Fruit fly (Drosophila melanogaster): Measurements from ENCODE around the gene CG5880.

The CG5880 gene

dm6 chr3R:27135692-27136641, 19.4 kb downstream of the CG5880 start (continued):
- peak; percentile 42 for TF ChIP-seq CG6683 (GFP tag; optimal IDR thresholded peaks at IDR 0.05)
- peak; percentile 50; the same call in 1 of the 2 replicates for TF ChIP-seq CG10959 (GFP tag; IDR thresholded peaks at IDR 0.05)
- peak; percentile 28 for TF ChIP-seq CG8388 (GFP tag; optimal IDR thresholded peaks at IDR 0.05)
- TF ChIP-seq fd96Cb (tag; optimal IDR thresholded peaks at IDR 0.05) = peak; percentile 52
- TF ChIP-seq CG14441 (GFP tag; IDR thresholded peaks at IDR 0.05) = peak; percentile 34; the same call in 1 of the 2 replicates
- no peak for TF ChIP-seq lov (optimal IDR thresholded peaks at IDR 0.05)
- TF ChIP-seq lov (GFP tag; IDR thresholded peaks at IDR 0.05) = peak; percentile 70; the same call in 1 of the 3 replicates
- no peak for TF ChIP-seq CG31388 (GFP tag; optimal IDR thresholded peaks at IDR 0.05)
- TF ChIP-seq gem (tag; optimal IDR thresholded peaks at IDR 0.05) = peak; percentile 74
- peak; percentile 65 for TF ChIP-seq CG18262 (tag; optimal IDR thresholded peaks at IDR 0.05)
- no peak for TF ChIP-seq ERR (GFP tag; optimal IDR thresholded peaks at IDR 0.05)
- peak; percentile 69 for TF ChIP-seq CG5953 (GFP tag; IDR thresholded peaks at IDR 0.05)
- TF ChIP-seq Gug (GFP tag; IDR thresholded peaks at IDR 0.05) = no peak
- TF ChIP-seq Myb (GFP tag; optimal IDR thresholded peaks at IDR 0.05) = peak; percentile 15
- TF ChIP-seq ase (GFP tag; IDR thresholded peaks at IDR 0.05) = no peak
- TF ChIP-seq CG18599 (GFP tag; optimal IDR thresholded peaks at IDR 0.05) = peak; percentile 59
- no peak for TF ChIP-seq Gsc (GFP tag; IDR thresholded peaks at IDR 0.05)
- TF ChIP-seq CG15601 (tag; optimal IDR thresholded peaks at IDR 0.05) = peak; percentile 77
- TF ChIP-seq CG15011 (GFP tag; optimal IDR thresholded peaks at IDR 0.05) = peak; percentile 71
- peak; percentile 48 for TF ChIP-seq CG12391 (tag; optimal IDR thresholded peaks at IDR 0.05)
- TF ChIP-seq BEAF-32 (GFP tag; optimal IDR thresholded peaks at IDR 0.05) = no peak
- peak; percentile 58 for TF ChIP-seq Atf-2 (GFP tag; optimal IDR thresholded peaks at IDR 0.05)
- TF ChIP-seq sima (GFP tag; optimal IDR thresholded peaks at IDR 0.05) = peak; percentile 4
- peak; percentile 13 for TF ChIP-seq lilli (GFP tag; optimal IDR thresholded peaks at IDR 0.05)
- no peak for TF ChIP-seq CG17912 (GFP tag; optimal IDR thresholded peaks at IDR 0.05)
- peak; percentile 54 for TF ChIP-seq CG3838 (GFP tag; optimal IDR thresholded peaks at IDR 0.05)
- peak; percentile 41 for TF ChIP-seq Fer3 (tag; optimal IDR thresholded peaks at IDR 0.05)
- TF ChIP-seq Hsf (GFP tag; optimal IDR thresholded peaks at IDR 0.05) = peak; percentile 60
- peak; percentile 71 for TF ChIP-seq sqz (GFP tag; optimal IDR thresholded peaks at IDR 0.05)
- peak; percentile 17; the same call in 1 of the 3 replicates for TF ChIP-seq dysf (GFP tag; IDR thresholded peaks at IDR 0.05)
- peak; percentile 47 for TF ChIP-seq pum (GFP tag; optimal IDR thresholded peaks at IDR 0.05)
- peak; percentile 51 for TF ChIP-seq Six4 (GFP tag; optimal IDR thresholded peaks at IDR 0.05)
- peak; percentile 35 for TF ChIP-seq slou (GFP tag; optimal IDR thresholded peaks at IDR 0.05)
- no peak; the same call in 2 of the 3 replicates for TF ChIP-seq ken (GFP tag; IDR thresholded peaks at IDR 0.05)
- 0 out of 3 replicates have a peak, but pooled peaks have one; percentile 24 for TF ChIP-seq CG11695 (GFP tag; IDR thresholded peaks at IDR 0.05)
- TF ChIP-seq wor (GFP tag; IDR thresholded peaks at IDR 0.05) = no peak
- no peak for TF ChIP-seq H15 (GFP tag; IDR thresholded peaks at IDR 0.05)
- TF ChIP-seq CG12236 (GFP tag; optimal IDR thresholded peaks at IDR 0.05) = peak; percentile 88
- peak in 1 of 2 experiments; percentile 9 for TF ChIP-seq crp (GFP tag; optimal IDR thresholded peaks at IDR 0.05)
- peak; percentile 38 for TF ChIP-seq stwl (tag; optimal IDR thresholded peaks at IDR 0.05)
- TF ChIP-seq bowl (GFP tag; IDR thresholded peaks at IDR 0.05) = no peak
- TF ChIP-seq jigr1 (GFP tag; IDR thresholded peaks at IDR 0.05) = no peak
- 0 out of 3 replicates have a peak, but pooled peaks have one; percentile 70 for TF ChIP-seq CG2199 (GFP tag; IDR thresholded peaks at IDR 0.05)
- TF ChIP-seq ssp (GFP tag; IDR thresholded peaks at IDR 0.05) = 0 out of 2 replicates have a peak, but pooled peaks have one; percentile 20
- peak; percentile 62 for TF ChIP-seq Sox102F (GFP tag; optimal IDR thresholded peaks at IDR 0.05)
- no peak for TF ChIP-seq Trl (optimal IDR thresholded peaks at IDR 0.05)
- TF ChIP-seq Trl (GFP tag; optimal IDR thresholded peaks at IDR 0.05) = peak; percentile 80
- TF ChIP-seq CG9876 (GFP tag; optimal IDR thresholded peaks at IDR 0.05) = peak; percentile 43
- TF ChIP-seq Awh (GFP tag; IDR thresholded peaks at IDR 0.05) = peak; percentile 64

Data from whole organism, embryonic.